Fruit fly (Drosophila melanogaster) whole organism, pupa: ENCODE results near the gene CG7943.

Experiments used
- CG10348 ChIP-seq: fragments of 200-800 bp; sonication (Bioruptor generic); IDR thresholded peaks from 2 replicates; pipeline ENCODE4 v1.3.6; 2022; ENCODE audit warnings: missing biosample characterization, missing genetic modification characterization
- CG12605 ChIP-seq: fragments of 200-800 bp; sonication (Bioruptor generic); IDR thresholded peaks from 2 replicates; pipeline ENCODE4 v1.3.6; 2022; ENCODE audit warnings: missing biosample characterization, missing genetic modification characterization
- CG13204 ChIP-seq: fragments of 200-800 bp; sonication (Bioruptor generic); optimal IDR thresholded peaks from 2 replicates; lab custom pipeline; 2018; ENCODE audit warnings: missing biosample characterization, mild to moderate bottlenecking, missing genetic modification characterization, moderate library complexity
- CG14655 ChIP-seq: fragments of 200-800 bp; sonication (Bioruptor generic); optimal IDR thresholded peaks from 3 replicates; lab custom pipeline; 2017; ENCODE audit warnings: mild to moderate bottlenecking, missing biosample characterization, missing genetic modification reagents, missing genetic modification characterization
- CG15710 ChIP-seq: fragments of 200-800 bp; sonication (Bioruptor generic); optimal IDR thresholded peaks from 2 replicates; lab custom pipeline; 2018; ENCODE audit warnings: missing biosample characterization, mild to moderate bottlenecking, missing genetic modification characterization, moderate library complexity
- CG17806 ChIP-seq: fragments of 200-800 bp; sonication (Bioruptor generic); optimal IDR thresholded peaks from 2 replicates; lab custom pipeline; 2018; ENCODE audit warnings: missing biosample characterization, mild to moderate bottlenecking, missing genetic modification characterization, moderate library complexity
- CG32121 ChIP-seq: fragments of 200-800 bp; sonication (Bioruptor generic); IDR thresholded peaks from 2 replicates; pipeline ENCODE4 v1.3.6; 2022; ENCODE audit warnings: missing biosample characterization, missing genetic modification characterization
- CG34367 ChIP-seq: fragments of 200-800 bp; sonication (Bioruptor generic); optimal IDR thresholded peaks from 2 replicates; lab custom pipeline; 2018; ENCODE audit warnings: missing biosample characterization, mild to moderate bottlenecking, missing genetic modification characterization
- CG4496 ChIP-seq: fragments of 200-800 bp; sonication (Bioruptor generic); IDR thresholded peaks from 3 replicates; pipeline ENCODE4 v1.3.6; 2022; ENCODE audit warnings: missing biosample characterization, missing genetic modification characterization
- CG8159 ChIP-seq: fragments of 200-800 bp; sonication (Bioruptor generic); optimal IDR thresholded peaks from 3 replicates; lab custom pipeline; 2018; ENCODE audit warnings: missing biosample characterization, mild to moderate bottlenecking, missing genetic modification characterization, moderate library complexity
- CG8301 ChIP-seq: fragments of 200-800 bp; sonication (Bioruptor generic); optimal IDR thresholded peaks from 2 replicates; lab custom pipeline; 2018; ENCODE audit warnings: missing biosample characterization, mild to moderate bottlenecking, missing genetic modification characterization
- CG9948 ChIP-seq: fragments of 200-800 bp; sonication (Bioruptor generic); optimal IDR thresholded peaks from 2 replicates; lab custom pipeline; 2018; ENCODE audit warnings: missing biosample characterization, mild to moderate bottlenecking, missing genetic modification characterization, moderate library complexity
- D1 ChIP-seq: fragments of 200-800 bp; sonication (Bioruptor generic); optimal IDR thresholded peaks from 2 replicates; lab custom pipeline; 2018; ENCODE audit warnings: missing biosample characterization, mild to moderate bottlenecking, missing genetic modification characterization, moderate library complexity
- EcR ChIP-seq: fragments of 200-800 bp; sonication (Bioruptor generic); optimal IDR thresholded peaks from 3 replicates; lab custom pipeline; 2019; ENCODE audit warnings: missing biosample characterization, missing genetic modification characterization, mild to moderate bottlenecking, moderate library complexity, missing genetic modification reagents
- Ets98B ChIP-seq: fragments of 200-800 bp; sonication (Bioruptor generic); IDR thresholded peaks from 2 replicates; pipeline ENCODE4 v1.3.6; 2022; ENCODE audit warnings: missing biosample characterization, missing genetic modification characterization
- Pif1A ChIP-seq: fragments of 200-800 bp; sonication (Bioruptor generic); optimal IDR thresholded peaks from 3 replicates; lab custom pipeline; 2016; ENCODE audit warnings: missing biosample characterization, missing genetic modification characterization
- Pif1B ChIP-seq: fragments of 200-800 bp; sonication (Bioruptor generic); optimal IDR thresholded peaks from 3 replicates; lab custom pipeline; 2016; ENCODE audit warnings: missing biosample characterization, missing genetic modification characterization
- Snoo ChIP-seq: fragments of 200-800 bp; sonication (Bioruptor generic); optimal IDR thresholded peaks from 3 replicates; lab custom pipeline; 2017; ENCODE audit warnings: missing biosample characterization, mild to moderate bottlenecking, missing genetic modification characterization, inconsistent platforms
- fd96Ca ChIP-seq: fragments of 200-800 bp; sonication (Bioruptor generic); IDR thresholded peaks from 3 replicates; pipeline ENCODE4 v1.3.6; 2022; ENCODE audit warnings: missing biosample characterization, missing genetic modification characterization
- gl ChIP-seq: fragments of 200-800 bp; sonication (Bioruptor generic); optimal IDR thresholded peaks from 2 replicates; lab custom pipeline; 2018; ENCODE audit warnings: missing biosample characterization, mild to moderate bottlenecking, missing genetic modification characterization
- rn ChIP-seq: fragments of 200-800 bp; sonication (Bioruptor generic); IDR thresholded peaks from 2 replicates; pipeline ENCODE4 v1.3.6; 2022; ENCODE audit warnings: missing biosample characterization, missing genetic modification characterization

The CG7943 gene

DNA sequence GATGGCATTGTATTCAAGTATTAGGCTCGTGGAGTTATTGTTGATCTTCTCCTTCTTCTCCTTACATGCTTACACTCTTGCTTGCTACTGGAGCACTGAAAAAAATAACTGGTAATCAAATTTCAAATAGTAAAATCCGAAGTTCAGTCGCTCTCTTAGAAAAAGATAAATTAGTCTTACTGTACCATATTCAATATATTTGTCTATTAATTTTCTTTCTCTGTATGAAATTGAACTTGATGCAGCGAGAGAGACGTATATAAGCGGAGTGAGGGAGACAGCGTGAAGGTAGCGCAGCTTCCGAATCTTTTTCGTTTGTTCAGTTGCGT, 14.8 kb downstream of the CG7943 start:
- TF ChIP-seq CG15710 (tag; lab: Kevin White, UChicago) = peak; percentile 89
- TF ChIP-seq CG14655 (GFP tag; lab: Kevin White, UChicago) = peak; percentile 83
- TF ChIP-seq EcR = peak; percentile 41
- TF ChIP-seq Pif1B = peak; percentile 96
- peak; percentile 94 for TF ChIP-seq CG32121 (GFP tag; lab: Robert Waterston, UW)
- peak; percentile 95 for TF ChIP-seq Pif1A (GFP tag; lab: Kevin White, UChicago)
- TF ChIP-seq CG10348 = peak; percentile 40; the same call in 1 of the 2 replicates
- TF ChIP-seq CG34367 (tag; lab: Kevin White, UChicago) = peak; percentile 81
- TF ChIP-seq fd96Ca (GFP tag; lab: Robert Waterston, UW) = peak; percentile 92
- peak; percentile 96 for TF ChIP-seq CG4496 (GFP tag; lab: Robert Waterston, UW)
- peak; percentile 83 for TF ChIP-seq D1 (tag; lab: Kevin White, UChicago)
- TF ChIP-seq CG12605 = peak; percentile 92
- peak; percentile 87 for TF ChIP-seq CG8301
- peak; percentile 96 for TF ChIP-seq Ets98B (GFP tag; lab: Robert Waterston, UW)
- TF ChIP-seq gl = peak; percentile 85
- TF ChIP-seq CG17806 = peak; percentile 95
- peak; percentile 91 for TF ChIP-seq rn (GFP tag; lab: Robert Waterston, UW)
- peak; percentile 94 for TF ChIP-seq CG8159 (tag; lab: Kevin White, UChicago)
- peak; percentile 67 for TF ChIP-seq CG13204
- TF ChIP-seq Snoo = peak; percentile 95
- TF ChIP-seq CG9948 (tag; lab: Kevin White, UChicago) = peak; percentile 86

DNA sequence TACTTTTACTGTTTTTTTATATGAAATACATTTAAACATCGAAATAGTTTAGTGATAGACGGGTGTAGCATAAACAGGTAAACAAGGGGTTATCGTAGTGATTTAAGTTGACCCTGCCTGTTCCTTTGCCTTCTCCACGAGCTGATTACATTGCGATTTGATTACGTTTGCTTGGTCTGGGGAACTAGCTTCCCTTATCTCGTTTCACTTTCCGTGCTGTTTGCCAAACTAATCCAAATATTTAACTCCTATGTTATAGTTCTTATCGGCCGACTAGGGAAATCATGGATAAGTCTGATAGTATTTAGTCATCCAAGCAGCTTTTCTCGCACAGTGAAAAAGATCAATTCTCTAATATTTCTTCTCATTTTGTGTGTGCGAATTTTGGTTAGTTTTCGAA, 15.7 kb downstream of the CG7943 start:
- no peak for TF ChIP-seq fd96Ca (GFP tag; lab: Robert Waterston, UW)
- TF ChIP-seq CG8301 = no peak
- no peak for TF ChIP-seq Pif1B
- no peak for TF ChIP-seq Ets98B (GFP tag; lab: Robert Waterston, UW)
- no peak for TF ChIP-seq CG12605
- no peak for TF ChIP-seq CG14655 (GFP tag; lab: Kevin White, UChicago)
- no peak for TF ChIP-seq CG8159 (tag; lab: Kevin White, UChicago)
- no peak for TF ChIP-seq CG10348
- no peak for TF ChIP-seq CG4496 (GFP tag; lab: Robert Waterston, UW)
- TF ChIP-seq CG9948 (tag; lab: Kevin White, UChicago) = no peak
- TF ChIP-seq rn (GFP tag; lab: Robert Waterston, UW) = no peak

DNA sequence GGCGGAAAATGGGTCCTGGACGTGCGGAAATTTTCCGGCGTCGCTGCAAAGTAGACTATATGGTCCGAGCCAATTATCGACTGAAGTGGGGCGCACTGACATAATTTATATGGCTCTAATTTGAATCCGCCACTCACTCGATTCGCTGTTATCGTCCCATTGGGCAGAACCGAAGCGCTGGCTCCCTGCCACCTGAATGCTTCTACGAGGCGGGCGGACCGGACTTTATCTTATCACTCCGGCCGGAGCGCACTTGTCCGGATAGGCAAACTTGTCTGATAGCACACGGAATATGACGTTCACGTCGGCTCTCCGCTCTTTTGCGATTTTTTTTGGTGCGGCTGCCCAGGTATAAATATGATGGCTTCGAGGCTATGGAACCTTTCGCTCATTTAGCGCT, 16.3 kb downstream of the CG7943 start:
- TF ChIP-seq gl (no peak), rn (GFP tag; lab: Robert Waterston, UW) (no peak), EcR (peak; percentile 1), CG8159 (tag; lab: Kevin White, UChicago) (no peak), Pif1B (no peak), CG17806 (no peak)

DNA sequence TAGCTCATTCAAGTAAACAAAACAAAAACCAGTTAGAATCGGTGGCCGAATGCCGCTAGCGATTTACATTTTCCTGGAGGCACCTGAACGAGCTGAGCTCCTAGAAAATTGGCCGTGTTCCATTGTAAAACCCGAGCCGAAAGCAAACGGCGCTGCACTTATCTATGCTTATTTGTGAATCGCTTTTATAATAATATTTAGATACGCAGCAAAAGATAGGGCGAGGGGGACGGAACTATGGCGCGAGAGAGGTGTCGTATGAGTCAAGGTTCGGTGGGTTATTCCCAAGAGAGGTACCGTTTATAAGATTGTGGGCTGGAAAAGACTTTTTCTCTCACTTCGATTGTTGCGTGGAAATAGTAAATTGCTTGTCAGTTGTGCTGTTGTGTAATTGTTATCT, 17.4 kb downstream of the CG7943 start:
- TF ChIP-seq CG9948 (tag; lab: Kevin White, UChicago) = no peak
- no peak for TF ChIP-seq rn (GFP tag; lab: Robert Waterston, UW)
- TF ChIP-seq EcR = no peak

DNA sequence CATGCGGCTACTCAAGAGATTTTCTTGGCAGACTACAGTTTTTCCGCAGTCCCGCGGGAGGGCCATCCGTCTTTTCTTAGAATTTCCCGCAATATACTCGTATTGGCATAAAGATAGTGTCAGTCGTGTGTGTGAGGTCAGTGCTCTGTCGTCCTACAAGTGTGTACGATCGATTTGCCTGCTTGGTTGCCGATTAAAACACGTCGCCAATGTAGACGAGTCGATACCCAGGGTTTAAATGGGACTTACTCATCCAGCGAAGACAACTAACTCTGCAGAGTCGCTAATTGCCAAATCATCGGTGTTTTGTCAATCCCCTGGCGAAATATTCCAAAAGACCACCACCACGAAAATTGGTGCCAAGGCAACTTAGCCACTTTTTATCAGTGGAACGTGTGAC, 19.7 kb downstream of the CG7943 start:
- TF ChIP-seq CG8159 (tag; lab: Kevin White, UChicago) (no peak), Snoo (no peak), EcR (peak; percentile 83), Ets98B (GFP tag; lab: Robert Waterston, UW) (no peak)

DNA sequence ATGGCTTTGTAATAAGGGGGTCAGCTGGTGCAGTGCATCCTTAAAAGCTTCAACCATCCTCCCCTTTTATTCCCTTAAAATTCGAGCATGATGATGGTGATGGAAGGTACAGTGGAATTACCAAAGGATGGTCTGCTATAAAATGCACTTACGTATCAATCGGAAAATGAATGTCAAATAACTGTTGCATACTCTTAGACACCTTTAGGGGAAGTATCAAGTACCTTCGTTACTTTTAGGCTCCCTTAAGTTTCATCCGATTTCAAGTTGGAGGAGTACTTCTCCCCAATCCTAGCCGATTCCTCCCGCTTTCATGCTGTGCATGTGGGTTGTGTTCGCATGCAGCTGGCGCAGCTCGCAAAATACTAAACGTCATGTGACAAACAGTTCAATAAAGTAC, 23.9 kb downstream of the CG7943 start:
- TF ChIP-seq fd96Ca (GFP tag; lab: Robert Waterston, UW) = no peak
- no peak for TF ChIP-seq CG32121 (GFP tag; lab: Robert Waterston, UW)
- no peak for TF ChIP-seq CG14655 (GFP tag; lab: Kevin White, UChicago)
- no peak for TF ChIP-seq CG9948 (tag; lab: Kevin White, UChicago)
- TF ChIP-seq gl = no peak
- TF ChIP-seq CG8159 (tag; lab: Kevin White, UChicago) = no peak
- TF ChIP-seq CG13204 = no peak
- no peak for TF ChIP-seq CG4496 (GFP tag; lab: Robert Waterston, UW)
- no peak for TF ChIP-seq CG17806

DNA sequence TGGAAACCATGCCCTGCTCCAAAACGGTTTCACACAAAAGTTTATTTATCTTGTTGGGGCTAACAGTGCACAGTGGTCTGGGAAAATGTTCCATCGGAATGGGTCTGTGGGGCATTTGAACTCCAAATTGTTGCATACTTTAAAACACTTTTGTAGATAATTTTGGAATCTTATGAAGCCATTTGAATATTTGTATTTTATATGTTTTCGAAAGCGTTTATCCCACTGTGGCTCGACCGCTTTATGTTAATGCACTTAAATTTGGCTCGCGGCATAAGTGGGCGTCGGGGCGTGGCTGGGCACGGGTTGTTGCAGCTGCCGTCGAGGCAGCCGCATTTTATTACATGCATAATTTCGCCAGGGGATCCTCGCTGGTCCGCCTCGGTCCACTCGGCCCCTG, 25.6 kb downstream of the CG7943 start:
- TF ChIP-seq CG14655 (GFP tag; lab: Kevin White, UChicago) (peak; percentile 11), CG4496 (GFP tag; lab: Robert Waterston, UW) (peak; percentile 72), Pif1B (peak; percentile 34), CG17806 (no peak), EcR (no peak), CG34367 (tag; lab: Kevin White, UChicago) (no peak), rn (GFP tag; lab: Robert Waterston, UW) (no peak), CG12605 (peak; percentile 44; the same call in 1 of the 2 replicates), Ets98B (GFP tag; lab: Robert Waterston, UW) (peak; percentile 44; the same call in 1 of the 2 replicates), CG32121 (GFP tag; lab: Robert Waterston, UW) (0 out of 2 replicates have a peak, but pooled peaks have one; percentile 25), CG8301 (peak; percentile 1), fd96Ca (GFP tag; lab: Robert Waterston, UW) (peak; percentile 49; the same call in 1 of the 3 replicates), D1 (tag; lab: Kevin White, UChicago) (no peak)
